Fruit fly (Drosophila melanogaster): ENCODE results near the gene Mur18B.

The Mur18B gene

dm6 chrX:19174092-19174491 is 39.0 kb upstream of the Mur18B start (continued):
- TF ChIP-seq lilli (GFP tag; optimal IDR thresholded peaks at IDR 0.05): peak; percentile 12
- no peak for TF ChIP-seq Kr (GFP tag; optimal IDR thresholded peaks at IDR 0.05)
- no peak for TF ChIP-seq Mrtf (GFP tag; IDR thresholded peaks at IDR 0.05)
- peak; percentile 28 for TF ChIP-seq CG2678 (tag; optimal IDR thresholded peaks at IDR 0.05)
- TF ChIP-seq Hr51 (GFP tag; optimal IDR thresholded peaks at IDR 0.05): peak in 1 of 2 experiments; percentile 40
- TF ChIP-seq al (GFP tag; IDR thresholded peaks at IDR 0.05): 0 out of 2 replicates have a peak, but pooled peaks have one; percentile 13
- TF ChIP-seq gem (tag; optimal IDR thresholded peaks at IDR 0.05): peak; percentile 54
- peak; percentile 22 for TF ChIP-seq CG15269 (tag; optimal IDR thresholded peaks at IDR 0.05)
- peak in 1 of 2 experiments; percentile 8 for TF ChIP-seq dpn (GFP tag; optimal IDR thresholded peaks at IDR 0.05)
- TF ChIP-seq CG10366 (GFP tag; IDR thresholded peaks at IDR 0.05): peak; percentile 8; the same call in 1 of the 2 replicates
- TF ChIP-seq CG9932 (GFP tag; IDR thresholded peaks at IDR 0.05): peak; percentile 43; the same call in 1 of the 2 replicates
- no peak for TF ChIP-seq CG4282 (GFP tag; optimal IDR thresholded peaks at IDR 0.05)
- 0 out of 2 replicates have a peak, but pooled peaks have one; percentile 17 for TF ChIP-seq CG14014 (GFP tag; IDR thresholded peaks at IDR 0.05)

dm6 chrX:19174850-19175571 is 38.0 kb upstream of the Mur18B start, which contains the start of gene CG33939:
TSS of gene CG33939 (minus strand) at chrX:19174900.
- TF ChIP-seq CG13775 (GFP tag; optimal IDR thresholded peaks at IDR 0.05) (no peak), trem (tag; optimal IDR thresholded peaks at IDR 0.05) (no peak), nom (GFP tag; optimal IDR thresholded peaks at IDR 0.05) (peak; percentile 22), Deaf1 (tag; optimal IDR thresholded peaks at IDR 0.05) (peak; percentile 77), ftz-f1 (GFP tag; optimal IDR thresholded peaks at IDR 0.05) (peak; percentile 9), CG32532 (GFP tag; IDR thresholded peaks at IDR 0.05) (peak; percentile 24; the same call in 1 of the 2 replicates), chinmo (GFP tag; IDR thresholded peaks at IDR 0.05; ENCODE audit: partially characterized antibody) (0 out of 4 replicates have a peak, but pooled peaks have one; percentile 73), CG13894 (tag; optimal IDR thresholded peaks at IDR 0.05) (peak; percentile 92), Trl (optimal IDR thresholded peaks at IDR 0.05) (peak in 1 of 2 experiments; percentile 1), Trl (GFP tag; optimal IDR thresholded peaks at IDR 0.05) (no peak), Dll (GFP tag; IDR thresholded peaks at IDR 0.05; ENCODE audit: partially characterized antibody) (0 out of 4 replicates have a peak, but pooled peaks have one; percentile 14), twi (tag; optimal IDR thresholded peaks at IDR 0.05) (no peak), CG18764 (GFP tag; optimal IDR thresholded peaks at IDR 0.05) (no peak), CG13287 (GFP tag; IDR thresholded peaks at IDR 0.05; ENCODE audit: partially characterized antibody) (peak; percentile 8; the same call in 1 of the 2 replicates), Lim3 (GFP tag; IDR thresholded peaks at IDR 0.05) (no peak), Usf (GFP tag; optimal IDR thresholded peaks at IDR 0.05) (no peak), Lpt (GFP tag; optimal IDR thresholded peaks at IDR 0.05) (no peak), CG8359 (GFP tag; optimal IDR thresholded peaks at IDR 0.05; ENCODE audit: borderline replicate concordance) (peak; percentile 99), Antp (GFP tag; optimal IDR thresholded peaks at IDR 0.05) (no peak), Tbp (GFP tag; optimal IDR thresholded peaks at IDR 0.05) (peak; percentile 65)

dm6 chrX:19179696-19180255 is 33.3 kb upstream of the Mur18B start, which contains the start of the genes CG7556 and CG7453:
TSS of gene CG7556 (minus strand) at chrX:19179830.
TSS of gene CG7453 (plus strand) at chrX:19180173.
- TF ChIP-seq Doc3 (GFP tag; IDR thresholded peaks at IDR 0.05; ENCODE audit: partially characterized antibody) (no peak), CG3407 (GFP tag; optimal IDR thresholded peaks at IDR 0.05) (peak; percentile 35), bowl (GFP tag; IDR thresholded peaks at IDR 0.05) (no peak), grau (tag; optimal IDR thresholded peaks at IDR 0.05) (peak; percentile 76), wek (GFP tag; optimal IDR thresholded peaks at IDR 0.05) (peak; percentile 10), CG17186 (GFP tag; optimal IDR thresholded peaks at IDR 0.05) (peak; percentile 23), CG8089 (GFP tag; optimal IDR thresholded peaks at IDR 0.05) (peak; percentile 29), CG6175 (GFP tag; IDR thresholded peaks at IDR 0.05) (no peak), sd (tag; optimal IDR thresholded peaks at IDR 0.05) (peak; percentile 4), Usf (GFP tag; optimal IDR thresholded peaks at IDR 0.05) (peak; percentile 30), E2f2 (GFP tag; IDR thresholded peaks at IDR 0.05) (peak; percentile 45; the same call in 1 of the 2 replicates), GATAe (GFP tag; conservative IDR thresholded peaks at IDR 0.05) (no peak), vfl (GFP tag; optimal IDR thresholded peaks at IDR 0.05) (peak; percentile 53), CG10462 (GFP tag; optimal IDR thresholded peaks at IDR 0.05) (peak; percentile 59), ranshi (GFP tag; IDR thresholded peaks at IDR 0.05) (peak; percentile 62; the same call in 1 of the 2 replicates)
